Fruit fly (Drosophila melanogaster) whole organism, embryonic: ENCODE measurements around the gene gukh.

Experiments used
- Adf1 ChIP-seq: fragments of 200-800 bp; sonication (Bioruptor generic); IDR thresholded peaks from 2 replicates; pipeline ENCODE4 v1.3.6; 2022; ENCODE audit warnings: missing biosample characterization, missing genetic modification characterization
- Atf6 ChIP-seq: fragments of 200-800 bp; sonication (Bioruptor generic); IDR thresholded peaks from 2 replicates; pipeline ENCODE4 v1.3.6; 2022; ENCODE audit warnings: missing biosample characterization, missing genetic modification characterization
- Awh ChIP-seq: fragments of 200-800 bp; sonication (Bioruptor generic); IDR thresholded peaks from 2 replicates; pipeline ENCODE4, ENCODE4 v1.3.6; 2022; ENCODE audit warnings: missing biosample characterization, missing genetic modification characterization
- CG12071 ChIP-seq: fragments of 200-800 bp; sonication (Bioruptor generic); optimal IDR thresholded peaks from 3 replicates; lab custom pipeline; 2018; ENCODE audit warnings: missing biosample characterization, mild to moderate bottlenecking, missing genetic modification characterization
- CG13424 ChIP-seq: fragments of 200-800 bp; sonication (Bioruptor generic); optimal IDR thresholded peaks from 2 replicates; lab custom pipeline; 2019; ENCODE audit warnings: missing biosample characterization, mild to moderate bottlenecking, missing genetic modification characterization, moderate library complexity
- CG14441 ChIP-seq: fragments of 200-800 bp; sonication (Bioruptor generic); IDR thresholded peaks from 2 replicates; pipeline ENCODE4 v1.3.6; 2022; ENCODE audit warnings: missing biosample characterization, missing genetic modification characterization
- CG14965 ChIP-seq: fragments of 200-800 bp; sonication (Bioruptor generic); optimal IDR thresholded peaks from 2 replicates; lab custom pipeline; 2016; ENCODE audit warnings: missing biosample characterization, missing genetic modification characterization, borderline replicate concordance
- CG17361 ChIP-seq: fragments of 200-800 bp; sonication (Bioruptor generic); IDR thresholded peaks from 3 replicates; pipeline ENCODE4 v1.3.6; 2022; ENCODE audit warnings: missing biosample characterization, missing genetic modification characterization
- CG18262 ChIP-seq: fragments of 200-800 bp; optimal IDR thresholded peaks from 3 replicates; lab custom pipeline; 2019; ENCODE audit warnings: missing biosample characterization, mild to moderate bottlenecking, missing genetic modification characterization, moderate library complexity
- CG1832 ChIP-seq: fragments of 200-800 bp; sonication (Bioruptor generic); optimal IDR thresholded peaks from 2 replicates; lab custom pipeline; 2017; ENCODE audit warnings: missing biosample characterization, mild to moderate bottlenecking, missing genetic modification characterization, inconsistent platforms
- CG18619 ChIP-seq: fragments of 200-800 bp; sonication (Bioruptor generic); optimal IDR thresholded peaks from 3 replicates; lab custom pipeline; 2017; ENCODE audit warnings: missing biosample characterization, mild to moderate bottlenecking, missing genetic modification characterization
- CG2120 ChIP-seq: fragments of 200-800 bp; sonication (Bioruptor generic); optimal IDR thresholded peaks from 3 replicates; lab custom pipeline; 2016; ENCODE audit warnings: missing biosample characterization, missing genetic modification characterization
- CG32532 ChIP-seq: fragments of 200-800 bp; sonication (Bioruptor generic); IDR thresholded peaks from 2 replicates; pipeline ENCODE4 v1.3.6; 2022; ENCODE audit warnings: missing biosample characterization, missing genetic modification characterization
- CG34422 ChIP-seq: fragments of 200-800 bp; sonication (Bioruptor generic); IDR thresholded peaks from 3 replicates; pipeline ENCODE4 v1.3.6; 2022; ENCODE audit warnings: missing biosample characterization, missing genetic modification characterization
- CG3995 ChIP-seq: fragments of 200-800 bp; sonication (Bioruptor generic); optimal IDR thresholded peaks from 3 replicates; lab custom pipeline; 2016; ENCODE audit warnings: missing biosample characterization, missing genetic modification characterization
- CG8089 ChIP-seq: fragments of 200-800 bp; sonication (Bioruptor generic); optimal IDR thresholded peaks from 3 replicates; lab custom pipeline; 2016; ENCODE audit warnings: missing biosample characterization, missing genetic modification characterization
- D19A ChIP-seq: fragments of 200-800 bp; optimal IDR thresholded peaks from 3 replicates; lab custom pipeline; 2019; ENCODE audit warnings: missing biosample characterization, mild to moderate bottlenecking, missing genetic modification characterization, moderate library complexity
- Hr3 ChIP-seq: fragments of 200-800 bp; sonication (Bioruptor generic); optimal IDR thresholded peaks from 3 replicates; lab custom pipeline; 2016; ENCODE audit warnings: missing biosample characterization, missing genetic modification characterization
- Hr51 ChIP-seq, 2 experiments: fragments of 200-800 bp; sonication (Bioruptor generic); optimal IDR thresholded peaks; 2 replicates in 1 of 2; 3 replicates in 1 of 2; lab custom pipeline; 2016 to 2018; ENCODE audit warnings: missing biosample characterization in 2 of 2, missing genetic modification characterization in 2 of 2, mild to moderate bottlenecking in 1 of 2, moderate library complexity in 1 of 2
- Mad ChIP-seq: fragments of 200-800 bp; sonication (Bioruptor generic); optimal IDR thresholded peaks from 2 replicates; lab custom pipeline; 2016; ENCODE audit warnings: missing biosample characterization, missing genetic modification characterization
- Med ChIP-seq: fragments of 200-800 bp; sonication (Bioruptor generic); peaks from one replicate; lab custom pipeline; 2016; ENCODE audit warnings: missing biosample characterization, missing genetic modification characterization, mild to moderate bottlenecking, inconsistent platforms, moderate library complexity
- Mes4 ChIP-seq: fragments of 200-800 bp; sonication (Bioruptor generic); optimal IDR thresholded peaks from 2 replicates; lab custom pipeline; 2016; ENCODE audit warnings: missing biosample characterization, missing genetic modification characterization
- Mrtf ChIP-seq: fragments of 200-800 bp; sonication (Bioruptor generic); IDR thresholded peaks from 3 replicates; pipeline ENCODE4 v1.3.6; 2022; ENCODE audit warnings: missing biosample characterization, missing genetic modification characterization
- NK7.1 ChIP-seq: fragments of 200-800 bp; sonication (Bioruptor generic); optimal IDR thresholded peaks from 3 replicates; lab custom pipeline; 2016; ENCODE audit warnings: missing biosample characterization, missing genetic modification characterization
- NfI ChIP-seq: fragments of 200-800 bp; sonication (Bioruptor generic); optimal IDR thresholded peaks from 3 replicates; lab custom pipeline; 2018; ENCODE audit warnings: missing biosample characterization, mild to moderate bottlenecking, missing genetic modification characterization, moderate library complexity
- Ssrp ChIP-seq: fragments of 200-800 bp; sonication (Bioruptor generic); optimal IDR thresholded peaks from 2 replicates; lab custom pipeline; 2018; ENCODE audit warnings: missing biosample characterization, mild to moderate bottlenecking, missing genetic modification characterization, moderate library complexity
- Xrp1 ChIP-seq: fragments of 200-800 bp; sonication (Bioruptor generic); IDR thresholded peaks from 2 replicates; pipeline ENCODE4 v1.3.6; 2022; ENCODE audit warnings: missing biosample characterization, missing genetic modification characterization
- crol ChIP-seq: fragments of 200-800 bp; sonication (Bioruptor generic); IDR thresholded peaks from 2 replicates; pipeline ENCODE4 v1.3.6; 2022; ENCODE audit warnings: missing biosample characterization, missing genetic modification characterization
- cwo ChIP-seq: fragments of 200-800 bp; sonication (Bioruptor generic); optimal IDR thresholded peaks from 3 replicates; lab custom pipeline; 2017; ENCODE audit warnings: missing biosample characterization, missing genetic modification characterization, mild to moderate bottlenecking, moderate library complexity, missing genetic modification reagents
- fd64A ChIP-seq: fragments of 200-800 bp; sonication (Bioruptor generic); optimal IDR thresholded peaks from 3 replicates; lab custom pipeline; 2018; ENCODE audit warnings: missing biosample characterization, mild to moderate bottlenecking, missing genetic modification characterization
- gce ChIP-seq: fragments of 200-800 bp; sonication (Bioruptor generic); IDR thresholded peaks from 3 replicates; pipeline ENCODE4 v1.3.6; 2022; ENCODE audit warnings: missing biosample characterization, missing genetic modification characterization
- gcm ChIP-seq: fragments of 200-800 bp; sonication (Bioruptor generic); optimal IDR thresholded peaks from 2 replicates; lab custom pipeline; 2019; ENCODE audit warnings: missing biosample characterization, mild to moderate bottlenecking, missing genetic modification characterization, moderate library complexity
- gem ChIP-seq: fragments of 200-800 bp; sonication (Bioruptor generic); optimal IDR thresholded peaks from 2 replicates; lab custom pipeline; 2019; ENCODE audit warnings: missing biosample characterization, mild to moderate bottlenecking, missing genetic modification characterization, moderate library complexity
- hbn ChIP-seq: fragments of 200-800 bp; sonication (Bioruptor generic); IDR thresholded peaks from 2 replicates; pipeline ENCODE4 v1.3.6; 2022; ENCODE audit warnings: missing biosample characterization, missing genetic modification characterization; ENCODE audit not compliant: partially characterized antibody
- ind ChIP-seq: fragments of 200-800 bp; sonication (Bioruptor generic); optimal IDR thresholded peaks from 3 replicates; lab custom pipeline; 2016; ENCODE audit warnings: missing biosample characterization, missing genetic modification characterization
- kni ChIP-seq: fragments of 200-800 bp; sonication (Bioruptor generic); optimal IDR thresholded peaks from 3 replicates; lab custom pipeline; 2017; ENCODE audit warnings: mild to moderate bottlenecking, missing biosample characterization, missing genetic modification reagents, missing genetic modification characterization
- lab ChIP-seq: fragments of 200-800 bp; sonication (Bioruptor generic); optimal IDR thresholded peaks from 3 replicates; lab custom pipeline; 2017; ENCODE audit warnings: missing biosample characterization, missing genetic modification characterization, mild to moderate bottlenecking, moderate library complexity, missing genetic modification reagents
- odd ChIP-seq: fragments of 200-800 bp; sonication (Bioruptor generic); optimal IDR thresholded peaks from 2 replicates; lab custom pipeline; 2017; ENCODE audit warnings: missing biosample characterization, mild to moderate bottlenecking, missing genetic modification characterization
- pros ChIP-seq: fragments of 200-800 bp; sonication (Bioruptor generic); optimal IDR thresholded peaks from 3 replicates; lab custom pipeline; 2019; ENCODE audit warnings: missing biosample characterization, mild to moderate bottlenecking, missing genetic modification characterization, moderate library complexity
- psq ChIP-seq: fragments of 200-800 bp; sonication (Bioruptor generic); optimal IDR thresholded peaks from 2 replicates; lab custom pipeline; 2017; ENCODE audit warnings: missing biosample characterization, missing genetic modification characterization
- ro ChIP-seq: fragments of 200-800 bp; sonication (Bioruptor generic); IDR thresholded peaks from 2 replicates; pipeline ENCODE4 v1.3.6; 2022; ENCODE audit warnings: missing biosample characterization, missing genetic modification characterization
- sob ChIP-seq: fragments of 200-800 bp; sonication (Bioruptor generic); IDR thresholded peaks from 2 replicates; pipeline ENCODE4 v1.3.6; 2022; ENCODE audit warnings: missing biosample characterization, missing genetic modification characterization
- sqz ChIP-seq: fragments of 200-800 bp; sonication (Bioruptor generic); optimal IDR thresholded peaks from 3 replicates; lab custom pipeline; 2018; ENCODE audit warnings: missing biosample characterization, mild to moderate bottlenecking, missing genetic modification characterization
- stc ChIP-seq: fragments of 200-800 bp; sonication (Bioruptor generic); IDR thresholded peaks from 2 replicates; pipeline ENCODE4 v1.3.6; 2022; ENCODE audit warnings: missing biosample characterization, missing genetic modification characterization
- trem ChIP-seq: fragments of 200-800 bp; optimal IDR thresholded peaks from 3 replicates; lab custom pipeline; 2019; ENCODE audit warnings: missing biosample characterization, mild to moderate bottlenecking, missing genetic modification characterization, moderate library complexity
- wek ChIP-seq: fragments of 200-800 bp; sonication (Bioruptor generic); optimal IDR thresholded peaks from 3 replicates; lab custom pipeline; 2018; ENCODE audit warnings: missing biosample characterization, mild to moderate bottlenecking, missing genetic modification characterization, moderate library complexity
- zf30C ChIP-seq: fragments of 200-800 bp; sonication (Bioruptor generic); optimal IDR thresholded peaks from 3 replicates; lab custom pipeline; 2018; ENCODE audit warnings: missing biosample characterization, mild to moderate bottlenecking, missing genetic modification characterization

Gene gukh

DNA sequence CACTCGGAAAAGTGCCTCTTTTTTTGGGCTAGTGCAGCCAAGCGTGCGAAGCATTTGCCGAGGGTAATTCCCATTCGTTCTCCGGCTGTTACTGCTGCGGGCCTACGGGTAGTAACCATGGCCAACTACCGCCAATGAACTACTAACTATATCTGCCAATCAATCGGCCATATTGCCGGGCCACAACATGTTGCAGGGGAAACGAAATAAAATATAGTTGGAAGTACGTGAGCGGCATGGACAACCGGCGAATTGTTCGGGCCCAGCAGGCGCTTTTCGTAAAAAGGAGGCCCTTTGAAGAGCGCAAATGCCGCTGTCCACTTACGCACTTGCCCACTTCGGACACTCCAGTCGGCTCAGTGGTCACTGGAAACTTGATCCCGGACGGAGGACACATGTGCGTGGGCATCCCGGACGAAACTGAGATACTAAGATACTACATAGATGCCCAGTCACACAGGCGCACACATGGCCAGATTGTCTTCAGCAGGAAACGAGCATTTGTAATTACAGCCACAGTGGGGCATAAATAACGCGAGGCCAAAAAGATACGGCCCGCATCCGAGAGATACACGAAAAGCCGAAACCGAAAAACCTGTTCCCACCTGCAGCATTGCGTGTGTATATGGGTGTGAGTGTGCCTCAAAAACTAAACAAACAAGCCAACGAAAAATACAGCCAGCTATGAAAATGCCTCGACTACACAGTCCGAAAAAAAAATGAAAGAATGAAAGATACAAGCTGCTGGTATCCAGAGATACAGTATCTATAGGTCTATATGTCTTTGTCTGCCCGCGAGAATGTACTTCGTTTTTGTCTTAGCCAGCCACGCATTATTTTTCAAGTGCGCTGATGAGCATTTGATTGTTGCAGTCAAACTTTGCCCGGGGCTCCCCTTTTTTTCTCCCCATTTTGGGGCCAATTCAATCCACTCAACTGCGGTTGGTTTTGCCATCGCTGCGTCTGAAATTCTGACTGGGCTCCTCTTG is 3.9 kb downstream of the gukh start (continued):
- TF ChIP-seq ind: peak; percentile 33
- TF ChIP-seq Awh (GFP tag; lab: Robert Waterston, UW): no peak
- TF ChIP-seq Atf6 (GFP tag; lab: Robert Waterston, UW): no peak
- 0 out of 2 replicates have a peak, but pooled peaks have one; percentile 11 for TF ChIP-seq Xrp1 (GFP tag; lab: Robert Waterston, UW)
- TF ChIP-seq CG14441 (GFP tag; lab: Robert Waterston, UW): 0 out of 2 replicates have a peak, but pooled peaks have one; percentile 21
- TF ChIP-seq Mes4 (GFP tag; lab: Kevin White, UChicago): no peak
- TF ChIP-seq psq (GFP tag; lab: Kevin White, UChicago): no peak
- no peak for TF ChIP-seq CG18619 (GFP tag; lab: Kevin White, UChicago)
- no peak for TF ChIP-seq Mad (GFP tag; lab: Kevin White, UChicago)
- TF ChIP-seq wek (GFP tag; lab: Kevin White, UChicago): no peak
- TF ChIP-seq gem (tag; lab: Kevin White, UChicago): peak; percentile 44
- TF ChIP-seq odd: peak; percentile 16
- peak; percentile 42 for TF ChIP-seq CG13424 (tag; lab: Kevin White, UChicago)
- TF ChIP-seq Ssrp (tag; lab: Kevin White, UChicago): no peak
- peak; percentile 45; the same call in 1 of the 2 replicates for TF ChIP-seq stc (GFP tag; lab: Robert Waterston, UW)
- TF ChIP-seq CG12071 (GFP tag; lab: Kevin White, UChicago): peak; percentile 21
- no peak for TF ChIP-seq Hr3
- peak; percentile 3 for TF ChIP-seq CG2120 (GFP tag; lab: Kevin White, UChicago)
- TF ChIP-seq cwo (GFP tag; lab: Kevin White, UChicago): peak; percentile 16
- TF ChIP-seq CG32532 (GFP tag; lab: Robert Waterston, UW): no peak
- TF ChIP-seq pros (GFP tag; lab: Kevin White, UChicago): peak; percentile 15
- peak; percentile 36 for TF ChIP-seq CG18262
- no peak for TF ChIP-seq gce (GFP tag; lab: Robert Waterston, UW)
- TF ChIP-seq crol (GFP tag; lab: Robert Waterston, UW): no peak
- no peak for TF ChIP-seq trem (tag; lab: Kevin White, UChicago)
- peak; percentile 53 for TF ChIP-seq D19A (tag; lab: Kevin White, UChicago)
- TF ChIP-seq gcm (GFP tag; lab: Kevin White, UChicago): peak; percentile 57
- peak; percentile 30 for TF ChIP-seq CG14965 (GFP tag; lab: Kevin White, UChicago)
- peak; percentile 41 for TF ChIP-seq lab
- no peak for TF ChIP-seq ro (GFP tag; lab: Robert Waterston, UW)
- no peak for TF ChIP-seq Mrtf (GFP tag; lab: Robert Waterston, UW)
- TF ChIP-seq CG1832 (GFP tag; lab: Kevin White, UChicago): no peak
- peak; percentile 38 for TF ChIP-seq fd64A (GFP tag; lab: Kevin White, UChicago)
- TF ChIP-seq Adf1 (GFP tag; lab: Robert Waterston, UW): no peak
- TF ChIP-seq CG34422 (GFP tag; lab: Robert Waterston, UW): 0 out of 3 replicates have a peak, but pooled peaks have one; percentile 20
- TF ChIP-seq kni (GFP tag; lab: Kevin White, UChicago): peak; percentile 75
- peak; percentile 34 for TF ChIP-seq sqz (GFP tag; lab: Kevin White, UChicago)
- peak in 1 of 2 experiments; percentile 6 for TF ChIP-seq Hr51 (GFP tag; optimal IDR thresholded peaks at IDR 0.05; lab: Kevin White, UChicago)
- TF ChIP-seq CG17361 (GFP tag; lab: Robert Waterston, UW): 0 out of 3 replicates have a peak, but pooled peaks have one; percentile 25
- TF ChIP-seq Med (GFP tag; lab: Kevin White, UChicago): peak; percentile 48
- no peak for TF ChIP-seq CG3995 (GFP tag; lab: Kevin White, UChicago)
- TF ChIP-seq NK7.1 (GFP tag; lab: Kevin White, UChicago): no peak
- TF ChIP-seq zf30C (GFP tag; lab: Kevin White, UChicago): peak; percentile 70
- TF ChIP-seq NfI (GFP tag; lab: Kevin White, UChicago): peak; percentile 6
- no peak for TF ChIP-seq hbn (GFP tag; lab: Robert Waterston, UW)
- TF ChIP-seq sob: 0 out of 2 replicates have a peak, but pooled peaks have one; percentile 36
- TF ChIP-seq CG8089: no peak
